Worm (Caenorhabditis elegans) whole organism, L1 larva: ENCODE measurements around the gene str-14.

Source experiments
- C16A3.4 ChIP-seq: fragments of 150-350 bp; optimal IDR thresholded peaks from 2 replicates; lab custom pipeline; 2014; ENCODE audit warnings: missing biosample characterization, missing genetic modification characterization
- C34B4.2 ChIP-seq: sonication (generic microtip); optimal IDR thresholded peaks from 2 replicates; lab custom pipeline; 2017; ENCODE audit warnings: mild to moderate bottlenecking, missing genetic modification characterization, missing compliant biosample characterization
- alr-1 ChIP-seq: fragments of 200-800 bp; sonication (Bioruptor generic); optimal IDR thresholded peaks from 2 replicates; lab custom pipeline; 2018; ENCODE audit warnings: borderline replicate concordance, mild to moderate bottlenecking, missing genetic modification characterization, missing compliant biosample characterization
- aly-2 ChIP-seq: fragments of 150-350 bp; optimal IDR thresholded peaks from 2 replicates; lab custom pipeline; 2014; ENCODE audit warnings: missing biosample characterization, missing genetic modification characterization
- blmp-1 ChIP-seq: fragments of 150-350 bp; optimal IDR thresholded peaks from 2 replicates; lab custom pipeline; 2014; ENCODE audit warnings: missing biosample characterization, missing genetic modification characterization
- ceh-63 ChIP-seq: fragments of 200-800 bp; sonication (Bioruptor generic); optimal IDR thresholded peaks from 2 replicates; lab custom pipeline; 2018; ENCODE audit warnings: mild to moderate bottlenecking, missing genetic modification characterization, missing compliant biosample characterization
- ces-1 ChIP-seq: fragments of 150-350 bp; optimal IDR thresholded peaks from 2 replicates; lab custom pipeline; 2014; ENCODE audit warnings: missing biosample characterization, missing genetic modification reagents, missing genetic modification characterization
- dpl-1 ChIP-seq, 3 experiments: fragments of 150-350 bp in 2 of 3; sonication (generic microtip) in 1 of 3; optimal IDR thresholded peaks; 2 replicates each; lab custom pipeline; 2014 to 2017; ENCODE audit warnings: missing biosample characterization in 3 of 3, missing genetic modification characterization in 3 of 3, missing genetic modification reagents in 3 of 3
- efl-1 ChIP-seq, 4 experiments: fragments of 150-350 bp; optimal IDR thresholded peaks in 3 of 4; peaks in 1 of 4; 1 replicate in 1 of 4; 2 replicates in 3 of 4; lab custom pipeline; 2014; ENCODE audit warnings: missing biosample characterization in 2 of 4, missing genetic modification characterization in 2 of 4, missing genetic modification reagents in 2 of 4
- efl-3 ChIP-seq: fragments of 200-800 bp; sonication (Bioruptor generic); optimal IDR thresholded peaks from 2 replicates; lab custom pipeline; 2018; ENCODE audit warnings: mild to moderate bottlenecking, missing genetic modification characterization, missing compliant biosample characterization
- elt-3 ChIP-seq, 6 experiments: fragments of 150-350 bp in 1 of 6; sonication (generic microtip); optimal IDR thresholded peaks; 2 replicates each; lab custom pipeline; 2017 to 2018; ENCODE audit warnings: missing biosample characterization in 6 of 6, missing genetic modification characterization in 6 of 6, inconsistent platforms in 1 of 6
- ets-5 ChIP-seq: fragments of 200-800 bp; sonication (Bioruptor generic); IDR thresholded peaks from 2 replicates; pipeline ENCODE4 v1.3.6; 2022; ENCODE audit warnings: missing genetic modification characterization, missing compliant biosample characterization
- fos-1 ChIP-seq: fragments of 150-350 bp; optimal IDR thresholded peaks from 2 replicates; lab custom pipeline; 2014; ENCODE audit warnings: missing biosample characterization, missing genetic modification characterization
- hlh-17 ChIP-seq: fragments of 200-800 bp; sonication (Bioruptor generic); optimal IDR thresholded peaks from 2 replicates; lab custom pipeline; 2018; ENCODE audit warnings: missing genetic modification characterization, mild to moderate bottlenecking, missing compliant biosample characterization, moderate library complexity, borderline replicate concordance
- isw-1 ChIP-seq: fragments of 200-800 bp; sonication (Bioruptor generic); IDR thresholded peaks from 2 replicates; pipeline ENCODE4 v1.3.6; 2022; ENCODE audit warnings: missing genetic modification characterization, missing compliant biosample characterization
- lin-13 ChIP-seq: fragments of 150-350 bp; optimal IDR thresholded peaks from 2 replicates; lab custom pipeline; 2014; ENCODE audit warnings: missing biosample characterization, missing genetic modification reagents, missing genetic modification characterization
- lin-14 ChIP-seq: fragments of 200-800 bp; sonication (Bioruptor generic); optimal IDR thresholded peaks from 2 replicates; lab custom pipeline; 2018; ENCODE audit warnings: mild to moderate bottlenecking, missing genetic modification characterization, moderate library complexity, missing compliant biosample characterization
- lin-15B ChIP-seq: fragments of 150-350 bp; sonication (generic microtip); optimal IDR thresholded peaks from 3 replicates; lab custom pipeline; 2014; ENCODE audit warnings: missing biosample characterization, missing genetic modification characterization
- lin-35 ChIP-seq, 2 experiments: fragments of 150-350 bp; optimal IDR thresholded peaks; 2 replicates each; lab custom pipeline; 2014; ENCODE audit warnings: missing biosample characterization in 2 of 2, missing genetic modification characterization in 2 of 2, missing genetic modification reagents in 2 of 2
- lin-39 ChIP-seq: fragments of 150-350 bp; optimal IDR thresholded peaks from 2 replicates; lab custom pipeline; 2014; ENCODE audit warnings: missing biosample characterization, missing genetic modification reagents, missing genetic modification characterization
- mdl-1 ChIP-seq, 2 experiments: fragments of 150-350 bp; optimal IDR thresholded peaks; 2 replicates each; lab custom pipeline; 2014 to 2017; ENCODE audit warnings: missing biosample characterization in 2 of 2, missing genetic modification characterization in 2 of 2, inconsistent platforms in 1 of 2
- mef-2 ChIP-seq: fragments of 150-350 bp; optimal IDR thresholded peaks from 2 replicates; lab custom pipeline; 2014; ENCODE audit warnings: missing biosample characterization, missing genetic modification characterization
- mep-1 ChIP-seq: fragments of 150-350 bp; optimal IDR thresholded peaks from 2 replicates; lab custom pipeline; 2014; ENCODE audit warnings: missing biosample characterization, missing genetic modification characterization
- nhr-237 ChIP-seq: fragments of 150-350 bp; optimal IDR thresholded peaks from 2 replicates; lab custom pipeline; 2014; ENCODE audit warnings: missing biosample characterization, missing genetic modification characterization
- nhr-28 ChIP-seq: fragments of 150-350 bp; optimal IDR thresholded peaks from 2 replicates; lab custom pipeline; 2014; ENCODE audit warnings: missing biosample characterization, missing genetic modification characterization
- nhr-47 ChIP-seq: sonication (generic microtip); optimal IDR thresholded peaks from 2 replicates; lab custom pipeline; 2016; ENCODE audit warnings: mild to moderate bottlenecking, missing genetic modification characterization, moderate library complexity, missing compliant biosample characterization
- nhr-84 ChIP-seq: sonication (generic microtip); optimal IDR thresholded peaks from 2 replicates; lab custom pipeline; 2017; ENCODE audit warnings: missing biosample characterization, missing genetic modification characterization
- nhr-85 ChIP-seq: sonication (generic microtip); peaks from one replicate; lab custom pipeline; 2016; ENCODE audit warnings: missing genetic modification characterization, inconsistent platforms, missing compliant biosample characterization
- pqm-1 ChIP-seq: sonication (generic microtip); optimal IDR thresholded peaks from 3 replicates; lab custom pipeline; 2017; ENCODE audit warnings: missing biosample characterization, missing genetic modification characterization
- rnt-1 ChIP-seq: sonication (generic microtip); optimal IDR thresholded peaks from 2 replicates; lab custom pipeline; 2016; ENCODE audit warnings: mild to moderate bottlenecking, missing genetic modification characterization, moderate library complexity, missing compliant biosample characterization
- snpc-4 ChIP-seq: fragments of 150-350 bp; optimal IDR thresholded peaks from 2 replicates; lab custom pipeline; 2014; ENCODE audit warnings: missing biosample characterization, missing genetic modification characterization
- sup-37 ChIP-seq: fragments of 200-800 bp; sonication (Bioruptor generic); optimal IDR thresholded peaks from 2 replicates; lab custom pipeline; 2018; ENCODE audit warnings: mild to moderate bottlenecking, missing genetic modification characterization, missing compliant biosample characterization
- tbx-2 ChIP-seq: sonication (generic microtip); optimal IDR thresholded peaks from 2 replicates; lab custom pipeline; 2016; ENCODE audit warnings: missing genetic modification characterization, missing compliant biosample characterization
- tlp-1 ChIP-seq: fragments of 150-350 bp; optimal IDR thresholded peaks from 2 replicates; lab custom pipeline; 2014; ENCODE audit warnings: missing biosample characterization, missing genetic modification characterization
- unc-130 ChIP-seq: fragments of 150-350 bp; optimal IDR thresholded peaks from 2 replicates; lab custom pipeline; 2017; ENCODE audit warnings: missing biosample characterization, missing genetic modification characterization, inconsistent platforms
- unc-30 ChIP-seq: sonication (generic microtip); optimal IDR thresholded peaks from 2 replicates; lab custom pipeline; 2017; ENCODE audit warnings: missing biosample characterization, missing genetic modification characterization
- unc-62 ChIP-seq: fragments of 150-350 bp; optimal IDR thresholded peaks from 2 replicates; lab custom pipeline; 2014; ENCODE audit warnings: missing biosample characterization, missing genetic modification reagents, missing genetic modification characterization
- unc-98 ChIP-seq: fragments of 200-800 bp; sonication (Bioruptor generic); IDR thresholded peaks from 2 replicates; pipeline ENCODE4 v1.3.6; 2022; ENCODE audit warnings: missing genetic modification characterization, missing compliant biosample characterization
- vab-15 ChIP-seq: sonication (generic microtip); optimal IDR thresholded peaks from 2 replicates; lab custom pipeline; 2017; ENCODE audit warnings: missing genotype, mild to moderate bottlenecking, missing genetic modification characterization, missing compliant biosample characterization
- zag-1 ChIP-seq: fragments of 150-350 bp; optimal IDR thresholded peaks from 2 replicates; lab custom pipeline; 2014; ENCODE audit warnings: missing biosample characterization, missing genetic modification characterization

Gene str-14

DNA sequence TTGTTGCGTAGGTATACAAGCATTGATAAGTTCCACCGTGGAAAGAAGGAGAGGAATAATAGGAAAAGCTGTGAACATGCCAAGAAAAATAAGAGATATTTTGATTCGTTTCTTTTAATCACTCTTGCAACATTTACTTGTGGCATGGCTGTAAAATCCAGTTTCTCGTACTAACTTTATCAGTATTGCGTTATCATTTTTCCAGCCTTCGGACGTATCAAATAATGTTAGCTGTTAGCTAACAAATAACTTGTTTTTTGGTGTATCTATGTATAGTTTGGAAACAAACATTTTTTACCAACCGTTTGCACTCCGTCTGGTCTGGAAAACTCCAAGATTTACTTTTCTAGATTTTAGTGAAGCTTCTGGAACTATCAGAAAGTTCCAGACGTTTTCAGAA is 21.5 kb downstream of the str-14 start, which contains the start of gene clec-234:
clec-234 (minus strand) TSS at position 101 of the 400 bp plus-strand sequence.
- TF ChIP-seq alr-1 (tag; lab: Kevin White, UChicago) (no peak), mep-1 (tag; lab: Kevin White, UChicago) (no peak), unc-62 (no peak), unc-30 (no peak), unc-98 (GFP tag; lab: Robert Waterston, UW) (no peak), tbx-2 (no peak), zag-1 (tag; lab: Kevin White, UChicago) (no peak), mef-2 (tag; lab: Kevin White, UChicago) (no peak), C16A3.4 (tag; lab: Kevin White, UChicago) (no peak), dpl-1 (GFP tag; optimal IDR thresholded peaks at IDR 0.05; lab: Kevin White, UChicago) (no peak), ets-5 (no peak), hlh-17 (GFP tag; lab: Kevin White, UChicago) (no peak), tlp-1 (tag; lab: Kevin White, UChicago) (no peak), lin-13 (GFP tag; lab: Kevin White, UChicago) (no peak), C34B4.2 (tag; lab: Kevin White, UChicago) (no peak), nhr-84 (no peak), lin-14 (GFP tag; lab: Kevin White, UChicago) (no peak), snpc-4 (tag; lab: Kevin White, UChicago) (no peak), lin-15B (tag; lab: Kevin White, UChicago) (no peak), ces-1 (no peak)

DNA sequence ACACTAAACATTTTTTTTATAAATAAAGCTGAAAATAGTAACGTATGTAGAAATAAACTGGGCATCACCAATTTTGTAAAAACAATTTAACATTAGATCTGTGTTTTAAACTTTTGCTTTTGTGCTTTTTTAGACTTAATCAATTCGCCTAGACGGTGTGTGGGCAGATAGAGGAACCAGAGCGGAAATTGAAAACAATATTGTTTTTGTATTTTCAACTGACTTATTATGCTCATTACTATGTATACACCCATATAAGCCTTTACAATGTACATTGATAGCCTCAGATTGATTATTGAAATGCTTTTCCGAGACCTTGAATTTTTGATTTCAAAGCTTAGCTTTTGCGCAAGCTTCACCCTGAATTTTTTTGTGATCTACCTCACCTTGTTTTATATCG is 25.0 kb downstream of the str-14 start, which contains the start of gene str-73:
str-73 (plus strand) TSS at position 301 of the 400 bp plus-strand sequence.
- TF ChIP-seq efl-1 (optimal IDR thresholded peaks at IDR 0.05; lab: Kevin White, UChicago) (no peak), efl-1 (GFP tag; optimal IDR thresholded peaks at IDR 0.05 in 1 of 2; lab: Kevin White, UChicago) (no peak), aly-2 (tag; lab: Kevin White, UChicago) (no peak), lin-39 (no peak), mdl-1 (tag; optimal IDR thresholded peaks at IDR 0.05; lab: Kevin White, UChicago) (no peak), sup-37 (GFP tag; lab: Kevin White, UChicago) (no peak), pqm-1 (no peak), isw-1 (GFP tag; lab: Robert Waterston, UW) (no peak), nhr-47 (tag; lab: Kevin White, UChicago) (no peak), nhr-28 (tag; lab: Kevin White, UChicago) (no peak), C16A3.4 (tag; lab: Kevin White, UChicago) (no peak), snpc-4 (tag; lab: Kevin White, UChicago) (no peak), vab-15 (tag; lab: Kevin White, UChicago) (no peak), rnt-1 (tag; lab: Kevin White, UChicago) (no peak), fos-1 (no peak), lin-35 (GFP tag; optimal IDR thresholded peaks at IDR 0.05; lab: Kevin White, UChicago) (no peak), unc-130 (tag; lab: Kevin White, UChicago) (no peak), nhr-237 (tag; lab: Kevin White, UChicago) (no peak)

ce11 chrV:16429503-16429902 is 25.5 kb downstream of the str-14 start, which contains the start of gene F26D2.10:
Gene F26D2.10, minus strand, starts transcription at chrV:16429603.
- TF ChIP-seq nhr-28 (tag; lab: Kevin White, UChicago) (no peak), blmp-1 (tag; lab: Kevin White, UChicago) (no peak)

ce11 chrV:16424428-16424827 is 30.5 kb downstream of the str-14 start, which contains the start of gene srw-29:
Gene srw-29, minus strand, starts transcription at chrV:16424528.
- TF ChIP-seq snpc-4 (tag; lab: Kevin White, UChicago) (no peak), tbx-2 (no peak), tlp-1 (tag; lab: Kevin White, UChicago) (no peak), ces-1 (no peak), ceh-63 (no peak), C16A3.4 (tag; lab: Kevin White, UChicago) (no peak), nhr-28 (tag; lab: Kevin White, UChicago) (no peak), nhr-85 (no peak), elt-3 (tag; optimal IDR thresholded peaks at IDR 0.05; lab: Kevin White, UChicago) (no peak), efl-3 (GFP tag; lab: Kevin White, UChicago) (no peak), lin-14 (GFP tag; lab: Kevin White, UChicago) (no peak)
